Fruit fly (Drosophila melanogaster): ENCODE data around the gene CG14210.

CG14210 gene

dm6 chrX:19662583-19663195 is 46.7 kb downstream of the CG14210 start (continued):
- peak; percentile 18 for TF ChIP-seq CG13624 (GFP tag; optimal IDR thresholded peaks at IDR 0.05)
- TF ChIP-seq ci (GFP tag; IDR thresholded peaks at IDR 0.05), result peak; percentile 58; the same call in 2 of the 3 replicates
- TF ChIP-seq CHES-1-like (GFP tag; optimal IDR thresholded peaks at IDR 0.05), result no peak
- no peak for TF ChIP-seq vfl (GFP tag; optimal IDR thresholded peaks at IDR 0.05)
- TF ChIP-seq sob (GFP tag; IDR thresholded peaks at IDR 0.05), result 0 out of 2 replicates have a peak, but pooled peaks have one; percentile 33
- peak; percentile 29 for TF ChIP-seq nom (GFP tag; optimal IDR thresholded peaks at IDR 0.05)
- no peak for TF ChIP-seq Taf1 (GFP tag; IDR thresholded peaks at IDR 0.05)
- no peak for TF ChIP-seq pfk (GFP tag; optimal IDR thresholded peaks at IDR 0.05)
- 0 out of 2 replicates have a peak, but pooled peaks have one; percentile 21 for TF ChIP-seq ara (GFP tag; IDR thresholded peaks at IDR 0.05)
- TF ChIP-seq CG13287 (GFP tag; IDR thresholded peaks at IDR 0.05; ENCODE audit: partially characterized antibody), result peak; percentile 35; the same call in 1 of the 2 replicates
- peak; percentile 85 for TF ChIP-seq HLHmδ (GFP tag; optimal IDR thresholded peaks at IDR 0.05)
- no peak for TF ChIP-seq pum (GFP tag; optimal IDR thresholded peaks at IDR 0.05)
- TF ChIP-seq CG34224 (GFP tag; IDR thresholded peaks at IDR 0.05; ENCODE audit: partially characterized antibody), result 0 out of 3 replicates have a peak, but pooled peaks have one; percentile 31
- TF ChIP-seq CG4730 (GFP tag; IDR thresholded peaks at IDR 0.05), result no peak
- no peak for TF ChIP-seq Drgx (GFP tag; IDR thresholded peaks at IDR 0.05)
- TF ChIP-seq Jarid2 (GFP tag; optimal IDR thresholded peaks at IDR 0.05), result peak; percentile 82
- peak; percentile 6 for TF ChIP-seq jumu (GFP tag; optimal IDR thresholded peaks at IDR 0.05)
- TF ChIP-seq CG6175 (GFP tag; IDR thresholded peaks at IDR 0.05), result peak; percentile 48; the same call in 1 of the 3 replicates
- no peak for TF ChIP-seq maf-S (GFP tag; optimal IDR thresholded peaks at IDR 0.05)
- TF ChIP-seq Lim3 (GFP tag; IDR thresholded peaks at IDR 0.05), result no peak
- TF ChIP-seq CG18011 (GFP tag; optimal IDR thresholded peaks at IDR 0.05), result no peak
- TF ChIP-seq Dll (GFP tag; IDR thresholded peaks at IDR 0.05; ENCODE audit: partially characterized antibody), result 0 out of 4 replicates have a peak, but pooled peaks have one; percentile 18
- no peak for TF ChIP-seq gsb (GFP tag; IDR thresholded peaks at IDR 0.05)
- no peak; the same call in 1 of the 2 replicates for TF ChIP-seq CG14014 (GFP tag; IDR thresholded peaks at IDR 0.05)
- TF ChIP-seq NC2α (GFP tag; optimal IDR thresholded peaks at IDR 0.05), result no peak
- TF ChIP-seq CG6854 (GFP tag; optimal IDR thresholded peaks at IDR 0.05), result no peak
- no peak for TF ChIP-seq CG6689 (GFP tag; IDR thresholded peaks at IDR 0.05)
- peak; percentile 51; the same call in 1 of the 3 replicates for TF ChIP-seq z (GFP tag; IDR thresholded peaks at IDR 0.05)
- no peak for TF ChIP-seq B-H2 (GFP tag; optimal IDR thresholded peaks at IDR 0.05)
- TF ChIP-seq vvl (GFP tag; IDR thresholded peaks at IDR 0.05), result no peak
- TF ChIP-seq nerfin-2 (GFP tag; IDR thresholded peaks at IDR 0.05; ENCODE audit: partially characterized antibody), result no peak
- TF ChIP-seq cg (GFP tag; optimal IDR thresholded peaks at IDR 0.05), result peak; percentile 67
- no peak for TF ChIP-seq trem (tag; optimal IDR thresholded peaks at IDR 0.05)
- TF ChIP-seq Ada2b (GFP tag; IDR thresholded peaks at IDR 0.05), result no peak
- TF ChIP-seq Hr78 (GFP tag; optimal IDR thresholded peaks at IDR 0.05), result peak in 1 of 2 experiments; percentile 97
- TF ChIP-seq oc (tag; optimal IDR thresholded peaks at IDR 0.05), result no peak
- no peak for TF ChIP-seq CG14667 (GFP tag; IDR thresholded peaks at IDR 0.05)
- TF ChIP-seq usp (GFP tag; optimal IDR thresholded peaks at IDR 0.05), result no peak
- TF ChIP-seq Nf-YC (tag; optimal IDR thresholded peaks at IDR 0.05), result no peak
- TF ChIP-seq caup (GFP tag; optimal IDR thresholded peaks at IDR 0.05; ENCODE audit: severe bottlenecking), result no peak
- TF ChIP-seq cas (GFP tag; IDR thresholded peaks at IDR 0.05), result 0 out of 2 replicates have a peak, but pooled peaks have one; percentile 32
- no peak for TF ChIP-seq pzg (GFP tag; optimal IDR thresholded peaks at IDR 0.05)
- peak; percentile 69 for TF ChIP-seq CG1832 (GFP tag; optimal IDR thresholded peaks at IDR 0.05)
- TF ChIP-seq Hr39 (optimal IDR thresholded peaks at IDR 0.05), result no peak
- peak; percentile 75 for TF ChIP-seq Nf-YB (GFP tag; optimal IDR thresholded peaks at IDR 0.05)
- TF ChIP-seq CG9932 (GFP tag; IDR thresholded peaks at IDR 0.05), result no peak
- TF ChIP-seq pho (GFP tag; optimal IDR thresholded peaks at IDR 0.05), result peak; percentile 11
- no peak for TF ChIP-seq gem (tag; optimal IDR thresholded peaks at IDR 0.05)
- no peak for TF ChIP-seq Hsf (GFP tag; optimal IDR thresholded peaks at IDR 0.05)
- TF ChIP-seq CG10462 (GFP tag; optimal IDR thresholded peaks at IDR 0.05), result no peak

All from whole organism, embryonic.